Fruit fly (Drosophila melanogaster) whole organism, prepupa: ENCODE data around the gene CtsF.
A peak's percentile ranks its signal among the peaks of the same experiment; 100 is the strongest.

Experiments
- CG11902 ChIP-seq: fragments of 200-800 bp; sonication (Bioruptor generic); optimal IDR thresholded peaks from 3 replicates; lab custom pipeline; 2016; ENCODE audit warnings: missing biosample characterization, missing genetic modification characterization
- CG3919 ChIP-seq: fragments of 200-800 bp; sonication (Bioruptor generic); optimal IDR thresholded peaks from 3 replicates; lab custom pipeline; 2016; ENCODE audit warnings: missing biosample characterization, missing genetic modification characterization
- CG6163 ChIP-seq: fragments of 200-800 bp; sonication (Bioruptor generic); IDR thresholded peaks from 3 replicates; pipeline ENCODE4 v1.3.6; 2022; ENCODE audit warnings: missing biosample characterization, missing genetic modification characterization
- CG8319 ChIP-seq: fragments of 200-800 bp; sonication (Bioruptor generic); optimal IDR thresholded peaks from 3 replicates; lab custom pipeline; 2016; ENCODE audit warnings: missing biosample characterization, missing genetic modification characterization
- Gug ChIP-seq: fragments of 200-800 bp; sonication (Bioruptor generic); IDR thresholded peaks from 2 replicates; pipeline ENCODE4 v1.3.6; 2022; ENCODE audit warnings: missing biosample characterization, missing genetic modification characterization
- Met ChIP-seq: fragments of 200-800 bp; sonication (Bioruptor generic); optimal IDR thresholded peaks from 3 replicates; lab custom pipeline; 2016; ENCODE audit warnings: missing biosample characterization, missing genetic modification characterization
- OdsH ChIP-seq: fragments of 200-800 bp; sonication (Bioruptor generic); optimal IDR thresholded peaks from 3 replicates; lab custom pipeline; 2016; ENCODE audit warnings: missing biosample characterization, missing genetic modification characterization
- ss ChIP-seq, 2 experiments: fragments of 200-800 bp; sonication (Bioruptor generic); optimal IDR thresholded peaks; 2 replicates in 1 of 2; 3 replicates in 1 of 2; lab custom pipeline; 2017 to 2018; ENCODE audit warnings: mild to moderate bottlenecking in 2 of 2, missing biosample characterization in 2 of 2, missing genetic modification characterization in 2 of 2, moderate library complexity in 1 of 2
- svp ChIP-seq: fragments of 200-800 bp; sonication (Bioruptor generic); peaks from one replicate; lab custom pipeline; 2016; ENCODE audit warnings: missing biosample characterization, missing genetic modification characterization

DNA sequence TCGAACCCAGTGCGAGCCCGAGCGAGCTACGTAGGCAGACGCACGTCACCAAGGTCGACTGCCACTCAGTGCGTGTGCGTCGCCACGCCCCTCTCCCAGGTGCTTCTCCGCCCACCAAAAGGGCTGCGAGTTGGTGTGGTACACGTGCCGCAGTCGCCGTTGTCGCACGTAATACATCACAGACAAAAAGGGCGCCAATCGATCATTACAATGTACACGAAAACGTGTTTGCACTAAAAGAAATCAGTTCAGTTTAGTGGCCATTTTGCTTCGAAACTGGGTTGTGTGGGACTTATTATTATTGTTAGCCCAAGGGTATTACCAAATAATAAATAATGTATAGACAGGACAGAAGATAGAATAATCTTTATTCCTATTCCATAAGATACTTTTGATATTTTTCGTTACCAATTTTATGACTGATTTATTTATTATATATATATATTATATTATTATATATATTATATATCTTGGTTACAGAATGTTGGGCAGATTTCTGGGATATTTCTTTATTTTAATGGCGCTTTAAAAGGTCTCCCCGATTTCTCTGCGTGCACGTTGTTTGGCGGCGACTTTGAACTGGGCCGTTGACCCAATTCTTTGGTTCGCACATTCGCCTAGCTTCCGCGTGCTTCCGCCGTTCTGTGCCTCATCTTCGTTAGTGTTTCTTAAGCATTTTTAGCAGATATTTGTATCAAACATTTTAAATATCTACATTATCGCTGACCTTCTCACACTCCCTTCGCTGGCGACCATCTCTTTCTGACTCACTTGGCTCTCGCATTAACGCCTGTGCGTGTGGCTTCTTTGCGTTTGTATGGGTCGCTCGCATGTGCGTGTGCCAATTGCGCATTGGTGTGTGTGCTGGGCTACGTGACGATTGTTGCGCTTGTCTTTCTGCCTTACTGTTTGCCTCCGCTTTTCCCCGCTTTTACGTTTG, 12.0 kb upstream of the CtsF start:
- TF ChIP-seq OdsH (GFP tag; lab: Kevin White, UChicago) (peak; percentile 49), CG11902 (GFP tag; lab: Kevin White, UChicago) (peak; percentile 11), CG8319 (GFP tag; lab: Kevin White, UChicago) (peak; percentile 33), CG3919 (peak; percentile 61), ss (GFP tag; optimal IDR thresholded peaks at IDR 0.05; lab: Kevin White, UChicago) (peak; percentile 63 to 65), svp (GFP tag; lab: Kevin White, UChicago) (peak; percentile 76), Gug (GFP tag; lab: Robert Waterston, UW) (no peak; the same call in 1 of the 2 replicates), CG6163 (peak; percentile 32; the same call in 1 of the 3 replicates), Met (no peak)
